Fruit fly (Drosophila melanogaster) whole organism, embryonic: ENCODE measurements around the gene RpL32.

Experiments
- CG12155 ChIP-seq: fragments of 200-800 bp; sonication (Bioruptor generic); optimal IDR thresholded peaks from 3 replicates; lab custom pipeline; 2016; ENCODE audit warnings: missing biosample characterization, missing genetic modification characterization
- CG14441 ChIP-seq: fragments of 200-800 bp; sonication (Bioruptor generic); IDR thresholded peaks from 2 replicates; pipeline ENCODE4 v1.3.6; 2022; ENCODE audit warnings: missing biosample characterization, missing genetic modification characterization
- CG14710 ChIP-seq: fragments of 200-800 bp; sonication (Bioruptor generic); optimal IDR thresholded peaks from 3 replicates; lab custom pipeline; 2019; ENCODE audit warnings: missing biosample characterization, mild to moderate bottlenecking, missing genetic modification characterization, moderate library complexity
- CG17361 ChIP-seq: fragments of 200-800 bp; sonication (Bioruptor generic); IDR thresholded peaks from 3 replicates; pipeline ENCODE4 v1.3.6; 2022; ENCODE audit warnings: missing biosample characterization, missing genetic modification characterization
- CG17912 ChIP-seq: fragments of 200-800 bp; sonication (Bioruptor generic); optimal IDR thresholded peaks from 2 replicates; lab custom pipeline; 2018; ENCODE audit warnings: missing biosample characterization, mild to moderate bottlenecking, missing genetic modification characterization
- CG1792 ChIP-seq: fragments of 200-800 bp; sonication (Bioruptor generic); optimal IDR thresholded peaks from 2 replicates; lab custom pipeline; 2016; ENCODE audit warnings: missing biosample characterization, missing genetic modification characterization
- CG2202 ChIP-seq: fragments of 200-800 bp; sonication (Bioruptor generic); optimal IDR thresholded peaks from 2 replicates; lab custom pipeline; 2018; ENCODE audit warnings: missing biosample characterization, mild to moderate bottlenecking, missing genetic modification characterization
- CG2875 ChIP-seq: fragments of 200-800 bp; sonication (Bioruptor generic); optimal IDR thresholded peaks from 2 replicates; lab custom pipeline; 2017; ENCODE audit warnings: missing biosample characterization, mild to moderate bottlenecking, missing genetic modification characterization, missing genetic modification reagents
- CG2889 ChIP-seq: fragments of 200-800 bp; sonication (Bioruptor generic); IDR thresholded peaks from 3 replicates; pipeline ENCODE4 v1.3.6; 2022; ENCODE audit warnings: missing biosample characterization, missing genetic modification characterization
- CG32772 ChIP-seq: fragments of 200-800 bp; sonication (Bioruptor generic); IDR thresholded peaks from 2 replicates; pipeline ENCODE4 v1.3.6; 2022; ENCODE audit warnings: missing biosample characterization, missing genetic modification characterization
- CG33213 ChIP-seq: fragments of 200-800 bp; sonication (Bioruptor generic); optimal IDR thresholded peaks from 3 replicates; lab custom pipeline; 2016; ENCODE audit warnings: missing biosample characterization, missing genetic modification characterization
- CG43689 ChIP-seq: fragments of 200-800 bp; sonication (Bioruptor generic); IDR thresholded peaks from 2 replicates; pipeline ENCODE4 v1.3.6; 2022; ENCODE audit warnings: missing biosample characterization, missing genetic modification characterization
- CG6854 ChIP-seq: fragments of 200-800 bp; sonication (Bioruptor generic); optimal IDR thresholded peaks from 3 replicates; lab custom pipeline; 2017; ENCODE audit warnings: missing biosample characterization, mild to moderate bottlenecking, missing genetic modification characterization
- CG7839 ChIP-seq: fragments of 200-800 bp; sonication (Bioruptor generic); optimal IDR thresholded peaks from 3 replicates; lab custom pipeline; 2018; ENCODE audit warnings: missing biosample characterization, mild to moderate bottlenecking, missing genetic modification characterization, moderate library complexity
- CG8290 ChIP-seq, 3 experiments: fragments of 200-800 bp; sonication (Bioruptor generic); optimal IDR thresholded peaks; 2 replicates each; lab custom pipeline; 2016 to 2019; ENCODE audit warnings: missing biosample characterization in 3 of 3, missing genetic modification characterization in 3 of 3, mild to moderate bottlenecking in 2 of 3, moderate library complexity in 1 of 3
- CG9817 ChIP-seq: fragments of 200-800 bp; sonication (Bioruptor generic); optimal IDR thresholded peaks from 2 replicates; lab custom pipeline; 2018; ENCODE audit warnings: missing biosample characterization, mild to moderate bottlenecking, missing genetic modification characterization, moderate library complexity
- CHES-1-like ChIP-seq: fragments of 200-800 bp; sonication (Bioruptor generic); optimal IDR thresholded peaks from 2 replicates; lab custom pipeline; 2016; ENCODE audit warnings: missing biosample characterization, missing genetic modification characterization
- Eip74EF ChIP-seq, 2 experiments: fragments of 200-800 bp in 1 of 2; fragments of >200 bp in 1 of 2; sonication (Bioruptor generic) in 1 of 2; optimal IDR thresholded peaks; 2 replicates each; lab custom pipeline; 2017 to 2019; ENCODE audit warnings: missing biosample characterization in 2 of 2, missing genetic modification characterization in 2 of 2, mild to moderate bottlenecking in 1 of 2, moderate library complexity in 1 of 2
- Ets97D ChIP-seq: fragments of 200-800 bp; sonication (Bioruptor generic); optimal IDR thresholded peaks from 3 replicates; lab custom pipeline; 2016; ENCODE audit warnings: missing biosample characterization, missing genetic modification characterization
- Gug ChIP-seq: fragments of 200-800 bp; sonication (Bioruptor generic); IDR thresholded peaks from 4 replicates; pipeline ENCODE4 v1.3.6; 2022; ENCODE audit warnings: missing biosample characterization, missing genetic modification characterization
- Hmr ChIP-seq: fragments of 200-800 bp; sonication (Bioruptor generic); optimal IDR thresholded peaks from 3 replicates; lab custom pipeline; 2017; ENCODE audit warnings: mild to moderate bottlenecking, missing biosample characterization, missing genetic modification reagents, missing genetic modification characterization
- Meics ChIP-seq: fragments of 200-800 bp; sonication (Bioruptor generic); optimal IDR thresholded peaks from 2 replicates; lab custom pipeline; 2017; ENCODE audit warnings: missing biosample characterization, mild to moderate bottlenecking, missing genetic modification characterization
- NK7.1 ChIP-seq: fragments of 200-800 bp; sonication (Bioruptor generic); optimal IDR thresholded peaks from 3 replicates; lab custom pipeline; 2016; ENCODE audit warnings: missing biosample characterization, missing genetic modification characterization
- NfI ChIP-seq: fragments of 200-800 bp; sonication (Bioruptor generic); optimal IDR thresholded peaks from 3 replicates; lab custom pipeline; 2018; ENCODE audit warnings: missing biosample characterization, mild to moderate bottlenecking, missing genetic modification characterization, moderate library complexity
- Pdp1 ChIP-seq, 2 experiments: fragments of 200-800 bp; sonication (Bioruptor generic); optimal IDR thresholded peaks; 3 replicates each; lab custom pipeline; 2016; ENCODE audit warnings: missing biosample characterization in 2 of 2, missing genetic modification characterization in 2 of 2, mild to moderate bottlenecking in 1 of 2, moderate library complexity in 1 of 2
- Six4 ChIP-seq: fragments of 200-800 bp; sonication (Bioruptor generic); optimal IDR thresholded peaks from 2 replicates; lab custom pipeline; 2016; ENCODE audit warnings: missing biosample characterization, missing genetic modification characterization
- Sry-β ChIP-seq: fragments of 200-800 bp; sonication (Bioruptor generic); optimal IDR thresholded peaks from 2 replicates; lab custom pipeline; 2018; ENCODE audit warnings: missing biosample characterization, mild to moderate bottlenecking, missing genetic modification characterization, moderate library complexity
- Tbp ChIP-seq: fragments of >200 bp; optimal IDR thresholded peaks from 2 replicates; lab custom pipeline; 2018; ENCODE audit warnings: missing biosample characterization, missing genetic modification characterization
- bcd ChIP-seq: fragments of 200-800 bp; sonication (Bioruptor generic); optimal IDR thresholded peaks from 2 replicates; lab custom pipeline; 2017; ENCODE audit warnings: missing biosample characterization, mild to moderate bottlenecking, missing genetic modification characterization
- chn ChIP-seq: fragments of 200-800 bp; sonication (Bioruptor generic); optimal IDR thresholded peaks from 2 replicates; lab custom pipeline; 2016; ENCODE audit warnings: missing biosample characterization, missing genetic modification characterization
- ci ChIP-seq: fragments of 200-800 bp; sonication (Bioruptor generic); IDR thresholded peaks from 3 replicates; pipeline ENCODE4 v1.3.6; 2022; ENCODE audit warnings: missing biosample characterization, missing genetic modification characterization
- da ChIP-seq: fragments of 200-800 bp; sonication (Bioruptor generic); optimal IDR thresholded peaks from 2 replicates; lab custom pipeline; 2016; ENCODE audit warnings: missing biosample characterization, missing genetic modification characterization
- dati ChIP-seq: fragments of 200-800 bp; sonication (Bioruptor generic); IDR thresholded peaks from 2 replicates; pipeline ENCODE4 v1.3.6; 2022; ENCODE audit warnings: missing biosample characterization, missing genetic modification characterization
- fd96Cb ChIP-seq: fragments of 200-800 bp; sonication (Bioruptor generic); optimal IDR thresholded peaks from 2 replicates; lab custom pipeline; 2018; ENCODE audit warnings: missing biosample characterization, mild to moderate bottlenecking, missing genetic modification characterization, moderate library complexity
- fru ChIP-seq: fragments of >200 bp; optimal IDR thresholded peaks from 2 replicates; lab custom pipeline; 2017
- ftz-f1 ChIP-seq: fragments of 200-800 bp; sonication (Bioruptor generic); optimal IDR thresholded peaks from 2 replicates; lab custom pipeline; 2016; ENCODE audit warnings: missing biosample characterization, missing genetic modification characterization
- gem ChIP-seq: fragments of 200-800 bp; sonication (Bioruptor generic); optimal IDR thresholded peaks from 2 replicates; lab custom pipeline; 2019; ENCODE audit warnings: missing biosample characterization, mild to moderate bottlenecking, missing genetic modification characterization, moderate library complexity
- jumu ChIP-seq: fragments of 200-800 bp; sonication (Bioruptor generic); optimal IDR thresholded peaks from 3 replicates; lab custom pipeline; 2016; ENCODE audit warnings: missing biosample characterization, missing genetic modification characterization
- lmd ChIP-seq: fragments of 200-800 bp; sonication (Bioruptor generic); IDR thresholded peaks from 2 replicates; pipeline ENCODE4 v1.3.6; 2022; ENCODE audit warnings: missing biosample characterization, missing genetic modification characterization
- luna ChIP-seq: fragments of 200-800 bp; sonication (Bioruptor generic); optimal IDR thresholded peaks from 2 replicates; lab custom pipeline; 2016; ENCODE audit warnings: missing biosample characterization, missing genetic modification characterization
- p53 ChIP-seq: fragments of 200-800 bp; sonication (Bioruptor generic); optimal IDR thresholded peaks from 2 replicates; lab custom pipeline; 2016; ENCODE audit warnings: missing biosample characterization, missing genetic modification characterization
- psq ChIP-seq: fragments of 200-800 bp; sonication (Bioruptor generic); optimal IDR thresholded peaks from 2 replicates; lab custom pipeline; 2017; ENCODE audit warnings: missing biosample characterization, missing genetic modification characterization
- pzg ChIP-seq: fragments of 200-800 bp; sonication (Bioruptor generic); optimal IDR thresholded peaks from 3 replicates; lab custom pipeline; 2018; ENCODE audit warnings: missing biosample characterization, mild to moderate bottlenecking, missing genetic modification characterization, moderate library complexity
- sima ChIP-seq: fragments of 200-800 bp; sonication (Bioruptor generic); optimal IDR thresholded peaks from 2 replicates; lab custom pipeline; 2016; ENCODE audit warnings: missing biosample characterization, missing genetic modification characterization
- sob ChIP-seq: fragments of 200-800 bp; sonication (Bioruptor generic); IDR thresholded peaks from 2 replicates; pipeline ENCODE4 v1.3.6; 2022; ENCODE audit warnings: missing biosample characterization, missing genetic modification characterization
- sqz ChIP-seq: fragments of 200-800 bp; sonication (Bioruptor generic); optimal IDR thresholded peaks from 3 replicates; lab custom pipeline; 2018; ENCODE audit warnings: missing biosample characterization, mild to moderate bottlenecking, missing genetic modification characterization
- twi ChIP-seq: fragments of 200-800 bp; optimal IDR thresholded peaks from 2 replicates; lab custom pipeline; 2019; ENCODE audit warnings: missing biosample characterization, mild to moderate bottlenecking, missing genetic modification characterization, moderate library complexity
- vfl ChIP-seq: fragments of 200-800 bp; sonication (Bioruptor generic); optimal IDR thresholded peaks from 2 replicates; lab custom pipeline; 2016; ENCODE audit warnings: missing biosample characterization, missing genetic modification characterization
- yki ChIP-seq: fragments of >200 bp; optimal IDR thresholded peaks from 3 replicates; lab custom pipeline; 2018

The RpL32 gene

dm6 chr3R:30055915-30056544 lies 10.1 kb upstream of the RpL32 start, which contains the start of the genes Rpp14b and spn-A (continued):
- TF ChIP-seq Eip74EF (GFP tag; optimal IDR thresholded peaks at IDR 0.05; lab: Kevin White, UChicago), result no peak
- no peak for TF ChIP-seq CG43689 (GFP tag; lab: Robert Waterston, UW)
- no peak for TF ChIP-seq CG2889 (GFP tag; lab: Robert Waterston, UW)
- no peak for TF ChIP-seq CG14710 (tag; lab: Kevin White, UChicago)
- TF ChIP-seq CG8290 (GFP tag; optimal IDR thresholded peaks at IDR 0.05; lab: Kevin White, UChicago), result no peak
- TF ChIP-seq CG8290 (tag; optimal IDR thresholded peaks at IDR 0.05; lab: Kevin White, UChicago), result peak in 1 of 2 experiments; percentile 61
- TF ChIP-seq Ets97D, result no peak
- peak; percentile 29; the same call in 1 of the 2 replicates for TF ChIP-seq lmd (GFP tag; lab: Robert Waterston, UW)
- no peak for TF ChIP-seq Six4 (GFP tag; lab: Kevin White, UChicago)
- peak; percentile 46; the same call in 1 of the 2 replicates for TF ChIP-seq CG32772 (GFP tag; lab: Robert Waterston, UW)
- no peak for TF ChIP-seq CHES-1-like (GFP tag; lab: Kevin White, UChicago)
- TF ChIP-seq CG14441 (GFP tag; lab: Robert Waterston, UW), result peak; percentile 41; the same call in 1 of the 2 replicates
- TF ChIP-seq yki (lab: Kevin White, UChicago), result peak; percentile 47
- no peak for TF ChIP-seq chn (GFP tag; lab: Kevin White, UChicago)
- TF ChIP-seq CG1792 (GFP tag; lab: Kevin White, UChicago), result no peak
- TF ChIP-seq CG7839, result no peak
- no peak for TF ChIP-seq luna (GFP tag; lab: Kevin White, UChicago)
- TF ChIP-seq sob (GFP tag; lab: Robert Waterston, UW), result peak; percentile 26; the same call in 1 of the 2 replicates
- no peak for TF ChIP-seq p53
- TF ChIP-seq Gug (GFP tag; lab: Robert Waterston, UW), result peak; percentile 53; the same call in 2 of the 4 replicates
- peak; percentile 43 for TF ChIP-seq gem
- no peak for TF ChIP-seq jumu
- TF ChIP-seq Tbp (GFP tag; lab: Kevin White, UChicago), result no peak

dm6 chr3R:30052455-30053046 lies 6.6 kb upstream of the RpL32 start, which contains the start of gene Jasper:
TSS of gene Jasper (plus strand) at chr3R:30052514.
- peak; percentile 60 for TF ChIP-seq CG17912
- TF ChIP-seq Pdp1 (GFP tag; optimal IDR thresholded peaks at IDR 0.05; lab: Kevin White, UChicago), result peak in 1 of 2 experiments; percentile 86
- no peak for TF ChIP-seq twi
- no peak for TF ChIP-seq bcd (GFP tag; lab: Kevin White, UChicago)
- no peak for TF ChIP-seq da (GFP tag; lab: Kevin White, UChicago)
- peak; percentile 31 for TF ChIP-seq vfl (GFP tag; lab: Kevin White, UChicago)
- no peak for TF ChIP-seq psq (GFP tag; lab: Kevin White, UChicago)
- no peak for TF ChIP-seq CG6854
- no peak for TF ChIP-seq sqz (GFP tag; lab: Kevin White, UChicago)
- TF ChIP-seq Meics (GFP tag; lab: Kevin White, UChicago), result no peak
- TF ChIP-seq sima, result no peak
- TF ChIP-seq NK7.1 (GFP tag; lab: Kevin White, UChicago), result peak; percentile 24
- TF ChIP-seq CG12155 (GFP tag; lab: Kevin White, UChicago), result peak; percentile 8
- peak; percentile 75 for TF ChIP-seq CG33213 (GFP tag; lab: Kevin White, UChicago)
- no peak for TF ChIP-seq CG2875 (GFP tag; lab: Kevin White, UChicago)
- peak; percentile 68 for TF ChIP-seq CG14710 (tag; lab: Kevin White, UChicago)
- TF ChIP-seq fru (lab: Kevin White, UChicago), result no peak
- 0 out of 3 replicates have a peak, but pooled peaks have one; percentile 13 for TF ChIP-seq ci (GFP tag; lab: Robert Waterston, UW)
- no peak for TF ChIP-seq CG9817 (tag; lab: Kevin White, UChicago)
- peak; percentile 16 for TF ChIP-seq ftz-f1 (GFP tag; lab: Kevin White, UChicago)
- peak; percentile 99 for TF ChIP-seq pzg
- no peak for TF ChIP-seq fd96Cb (tag; lab: Kevin White, UChicago)
- TF ChIP-seq dati (GFP tag; lab: Robert Waterston, UW), result no peak
- peak; percentile 19 for TF ChIP-seq Hmr (GFP tag; lab: Kevin White, UChicago)
- peak; percentile 10 for TF ChIP-seq NfI (GFP tag; lab: Kevin White, UChicago)
- 0 out of 3 replicates have a peak, but pooled peaks have one; percentile 12 for TF ChIP-seq CG17361 (GFP tag; lab: Robert Waterston, UW)
- TF ChIP-seq Sry-β (GFP tag; lab: Kevin White, UChicago), result peak; percentile 62
- no peak for TF ChIP-seq CG2202 (tag; lab: Kevin White, UChicago)
